Fruit fly (Drosophila melanogaster): ENCODE data around the gene fit.

- no peak for TF ChIP-seq psq (GFP tag; optimal IDR thresholded peaks at IDR 0.05)
- no peak for TF ChIP-seq Hr83 (GFP tag; optimal IDR thresholded peaks at IDR 0.05; ENCODE audit: poor library complexity, severe bottlenecking)
- no peak for TF ChIP-seq jim (GFP tag; optimal IDR thresholded peaks at IDR 0.05)
- TF ChIP-seq GATAd (GFP tag; optimal IDR thresholded peaks at IDR 0.05): no peak
- TF ChIP-seq CG32264 (GFP tag; optimal IDR thresholded peaks at IDR 0.05): no peak
- TF ChIP-seq woc (GFP tag; optimal IDR thresholded peaks at IDR 0.05): no peak
- TF ChIP-seq Hnf4 (GFP tag; optimal IDR thresholded peaks at IDR 0.05): no peak
- TF ChIP-seq CG9705 (GFP tag; optimal IDR thresholded peaks at IDR 0.05): no peak
- TF ChIP-seq Hr78 (GFP tag; optimal IDR thresholded peaks at IDR 0.05): no peak
- TF ChIP-seq pan (optimal IDR thresholded peaks at IDR 0.05): no peak
- no peak for TF ChIP-seq br (GFP tag; optimal IDR thresholded peaks at IDR 0.05)
- no peak for TF ChIP-seq Myc (optimal IDR thresholded peaks at IDR 0.05)
Observed at dm6 chr3R:21864992-21865391, 19.3 kb downstream of the fit start, which contains the start of gene lsn.

Measured in whole organism, wandering third instar larva.